Fruit fly (Drosophila melanogaster) S2 (cell line): ENCODE measurements around the gene Cyp28d1.

Experiments used
- CG8478 ChIP-seq: fragments of >200 bp; optimal IDR thresholded peaks from 2 replicates; lab custom pipeline; 2018
- CTCF ChIP-seq, 2 experiments: fragments of >200 bp; optimal IDR thresholded peaks; 2 replicates each; lab custom pipeline; 2018

- TF ChIP-seq CG8478, result no peak
- TF ChIP-seq CTCF (optimal IDR thresholded peaks at IDR 0.05; lab: Kevin White, UChicago), result no peak
Observed at dm6 chr2L:5196684-5197083, 13.6 kb upstream of the Cyp28d1 start.
